Fruit fly (Drosophila melanogaster): Measurements from ENCODE around the gene Pdk1.

Gene Pdk1

dm6 chr3L:140838-141559 is 11.7 kb downstream of the Pdk1 start (continued):
- TF ChIP-seq her (GFP tag; optimal IDR thresholded peaks at IDR 0.05) (no peak), corto (GFP tag; optimal IDR thresholded peaks at IDR 0.05) (no peak), CG12769 (tag; optimal IDR thresholded peaks at IDR 0.05) (peak; percentile 48), sna (GFP tag; IDR thresholded peaks at IDR 0.05; ENCODE audit: partially characterized antibody) (no peak), CG2202 (tag; optimal IDR thresholded peaks at IDR 0.05) (no peak), nom (GFP tag; optimal IDR thresholded peaks at IDR 0.05) (peak; percentile 25), NFAT (GFP tag; IDR thresholded peaks at IDR 0.05) (0 out of 2 replicates have a peak, but pooled peaks have one; percentile 2), CG9876 (GFP tag; optimal IDR thresholded peaks at IDR 0.05) (no peak), CG18619 (GFP tag; optimal IDR thresholded peaks at IDR 0.05) (no peak), phol (tag; optimal IDR thresholded peaks at IDR 0.05) (no peak), bcd (GFP tag; optimal IDR thresholded peaks at IDR 0.05) (no peak), CG2199 (GFP tag; IDR thresholded peaks at IDR 0.05) (peak; percentile 41; the same call in 1 of the 3 replicates), CG14050 (GFP tag; IDR thresholded peaks at IDR 0.05) (no peak), CG17912 (GFP tag; optimal IDR thresholded peaks at IDR 0.05) (no peak), CG10274 (GFP tag; optimal IDR thresholded peaks at IDR 0.05) (no peak), CG3163 (GFP tag; optimal IDR thresholded peaks at IDR 0.05) (no peak), Adf1 (GFP tag; IDR thresholded peaks at IDR 0.05) (no peak), ac (GFP tag; optimal IDR thresholded peaks at IDR 0.05) (no peak), Deaf1 (tag; optimal IDR thresholded peaks at IDR 0.05) (no peak), crol (GFP tag; IDR thresholded peaks at IDR 0.05) (0 out of 2 replicates have a peak, but pooled peaks have one; percentile 29), Mad (GFP tag; optimal IDR thresholded peaks at IDR 0.05) (no peak), MESR4 (GFP tag; optimal IDR thresholded peaks at IDR 0.05) (no peak), z (GFP tag; IDR thresholded peaks at IDR 0.05) (no peak), CG11093 (GFP tag; IDR thresholded peaks at IDR 0.05) (no peak), amos (GFP tag; IDR thresholded peaks at IDR 0.05; ENCODE audit: partially characterized antibody) (no peak), sd (tag; optimal IDR thresholded peaks at IDR 0.05) (peak; percentile 68), Bgb (GFP tag; IDR thresholded peaks at IDR 0.05; ENCODE audit: partially characterized antibody) (no peak), Doc2 (GFP tag; IDR thresholded peaks at IDR 0.05) (no peak), CG12659 (GFP tag; optimal IDR thresholded peaks at IDR 0.05) (no peak), CG11085 (GFP tag; IDR thresholded peaks at IDR 0.05) (no peak), odd (GFP tag; optimal IDR thresholded peaks at IDR 0.05) (no peak), pita (GFP tag; optimal IDR thresholded peaks at IDR 0.05) (no peak), CG2712 (tag; optimal IDR thresholded peaks at IDR 0.05) (no peak), CG6689 (GFP tag; IDR thresholded peaks at IDR 0.05) (no peak), CG18476 (GFP tag; optimal IDR thresholded peaks at IDR 0.05) (no peak), CG6254 (GFP tag; optimal IDR thresholded peaks at IDR 0.05) (no peak), sc (optimal IDR thresholded peaks at IDR 0.05) (no peak), sc (GFP tag; optimal IDR thresholded peaks at IDR 0.05) (no peak), gsb-n (tag; optimal IDR thresholded peaks at IDR 0.05) (no peak), jumu (GFP tag; optimal IDR thresholded peaks at IDR 0.05) (no peak), CG9609 (GFP tag; optimal IDR thresholded peaks at IDR 0.05) (no peak), Blimp-1 (GFP tag; optimal IDR thresholded peaks at IDR 0.05) (peak; percentile 66), HHEX (GFP tag; optimal IDR thresholded peaks at IDR 0.05) (no peak), CG10147 (GFP tag; optimal IDR thresholded peaks at IDR 0.05) (no peak), CG10979 (tag; optimal IDR thresholded peaks at IDR 0.05) (no peak), Fer2 (tag; optimal IDR thresholded peaks at IDR 0.05) (no peak), HLH4C (GFP tag; IDR thresholded peaks at IDR 0.05; ENCODE audit: partially characterized antibody) (no peak), ro (GFP tag; IDR thresholded peaks at IDR 0.05) (no peak), ken (GFP tag; IDR thresholded peaks at IDR 0.05) (no peak), GATAe (GFP tag; conservative IDR thresholded peaks at IDR 0.05) (no peak)

Data from whole organism, embryonic.